Worm (Caenorhabditis elegans) whole organism, L1 larva: ENCODE results near the gene K11C4.2.

ENCODE experiments used
- efl-1 ChIP-seq, 4 experiments: fragments of 150-350 bp; optimal IDR thresholded peaks in 3 of 4; peaks in 1 of 4; 1 replicate in 1 of 4; 2 replicates in 3 of 4; lab custom pipeline; 2014; ENCODE audit warnings: missing biosample characterization in 2 of 4, missing genetic modification characterization in 2 of 4, missing genetic modification reagents in 2 of 4
- grh-1 ChIP-seq: fragments of 200-800 bp; sonication (Bioruptor generic); IDR thresholded peaks from 2 replicates; pipeline ENCODE4 v1.3.6; 2022; ENCODE audit warnings: missing genetic modification reagents, missing genetic modification characterization, missing compliant biosample characterization
- lin-13 ChIP-seq: fragments of 150-350 bp; optimal IDR thresholded peaks from 2 replicates; lab custom pipeline; 2014; ENCODE audit warnings: missing biosample characterization, missing genetic modification reagents, missing genetic modification characterization
- lin-39 ChIP-seq: fragments of 150-350 bp; optimal IDR thresholded peaks from 2 replicates; lab custom pipeline; 2014; ENCODE audit warnings: missing biosample characterization, missing genetic modification reagents, missing genetic modification characterization
- mdl-1 ChIP-seq, 2 experiments: fragments of 150-350 bp; optimal IDR thresholded peaks; 2 replicates each; lab custom pipeline; 2014 to 2017; ENCODE audit warnings: missing biosample characterization in 2 of 2, missing genetic modification characterization in 2 of 2, inconsistent platforms in 1 of 2
- nhr-90 ChIP-seq: sonication (generic microtip); optimal IDR thresholded peaks from 2 replicates; lab custom pipeline; 2016; ENCODE audit warnings: mild to moderate bottlenecking, missing genetic modification characterization, missing compliant biosample characterization; ENCODE audit not compliant: poor library complexity
- rnt-1 ChIP-seq: sonication (generic microtip); optimal IDR thresholded peaks from 2 replicates; lab custom pipeline; 2016; ENCODE audit warnings: mild to moderate bottlenecking, missing genetic modification characterization, moderate library complexity, missing compliant biosample characterization
- unc-62 ChIP-seq: fragments of 150-350 bp; optimal IDR thresholded peaks from 2 replicates; lab custom pipeline; 2014; ENCODE audit warnings: missing biosample characterization, missing genetic modification reagents, missing genetic modification characterization
- zag-1 ChIP-seq: fragments of 150-350 bp; optimal IDR thresholded peaks from 2 replicates; lab custom pipeline; 2014; ENCODE audit warnings: missing biosample characterization, missing genetic modification characterization

ce11 chrV:6894778-6895177 lies at the start of gene K11C4.2:
- TF ChIP-seq grh-1 (GFP tag; lab: Robert Waterston, UW) = no peak
- TF ChIP-seq mdl-1 (tag; optimal IDR thresholded peaks at IDR 0.05; lab: Kevin White, UChicago) = no peak
- no peak for TF ChIP-seq lin-39
- no peak for TF ChIP-seq lin-13 (GFP tag; lab: Kevin White, UChicago)
- no peak for TF ChIP-seq zag-1 (tag; lab: Kevin White, UChicago)
- TF ChIP-seq unc-62 (GFP tag; lab: Kevin White, UChicago) = no peak
- TF ChIP-seq nhr-90 = no peak
- TF ChIP-seq efl-1 (optimal IDR thresholded peaks at IDR 0.05; lab: Kevin White, UChicago) = no peak
- no peak for TF ChIP-seq efl-1 (GFP tag; optimal IDR thresholded peaks at IDR 0.05 in 1 of 2; lab: Kevin White, UChicago)
- TF ChIP-seq rnt-1 (tag; lab: Kevin White, UChicago) = no peak
